Fruit fly (Drosophila melanogaster) whole organism, pupa: ENCODE measurements around the gene CG14431.

ENCODE experiments used
- CG10348 ChIP-seq: fragments of 200-800 bp; sonication (Bioruptor generic); IDR thresholded peaks from 2 replicates; pipeline ENCODE4 v1.3.6; 2022; ENCODE audit warnings: missing biosample characterization, missing genetic modification characterization
- CG12605 ChIP-seq: fragments of 200-800 bp; sonication (Bioruptor generic); IDR thresholded peaks from 2 replicates; pipeline ENCODE4 v1.3.6; 2022; ENCODE audit warnings: missing biosample characterization, missing genetic modification characterization
- CG13204 ChIP-seq: fragments of 200-800 bp; sonication (Bioruptor generic); optimal IDR thresholded peaks from 2 replicates; lab custom pipeline; 2018; ENCODE audit warnings: missing biosample characterization, mild to moderate bottlenecking, missing genetic modification characterization, moderate library complexity
- CG14655 ChIP-seq: fragments of 200-800 bp; sonication (Bioruptor generic); optimal IDR thresholded peaks from 3 replicates; lab custom pipeline; 2017; ENCODE audit warnings: mild to moderate bottlenecking, missing biosample characterization, missing genetic modification reagents, missing genetic modification characterization
- CG15710 ChIP-seq: fragments of 200-800 bp; sonication (Bioruptor generic); optimal IDR thresholded peaks from 2 replicates; lab custom pipeline; 2018; ENCODE audit warnings: missing biosample characterization, mild to moderate bottlenecking, missing genetic modification characterization, moderate library complexity
- CG17806 ChIP-seq: fragments of 200-800 bp; sonication (Bioruptor generic); optimal IDR thresholded peaks from 2 replicates; lab custom pipeline; 2018; ENCODE audit warnings: missing biosample characterization, mild to moderate bottlenecking, missing genetic modification characterization, moderate library complexity
- CG32121 ChIP-seq: fragments of 200-800 bp; sonication (Bioruptor generic); IDR thresholded peaks from 2 replicates; pipeline ENCODE4 v1.3.6; 2022; ENCODE audit warnings: missing biosample characterization, missing genetic modification characterization
- CG34367 ChIP-seq: fragments of 200-800 bp; sonication (Bioruptor generic); optimal IDR thresholded peaks from 2 replicates; lab custom pipeline; 2018; ENCODE audit warnings: missing biosample characterization, mild to moderate bottlenecking, missing genetic modification characterization
- CG4496 ChIP-seq: fragments of 200-800 bp; sonication (Bioruptor generic); IDR thresholded peaks from 3 replicates; pipeline ENCODE4 v1.3.6; 2022; ENCODE audit warnings: missing biosample characterization, missing genetic modification characterization
- CG8159 ChIP-seq: fragments of 200-800 bp; sonication (Bioruptor generic); optimal IDR thresholded peaks from 3 replicates; lab custom pipeline; 2018; ENCODE audit warnings: missing biosample characterization, mild to moderate bottlenecking, missing genetic modification characterization, moderate library complexity
- CG8301 ChIP-seq: fragments of 200-800 bp; sonication (Bioruptor generic); optimal IDR thresholded peaks from 2 replicates; lab custom pipeline; 2018; ENCODE audit warnings: missing biosample characterization, mild to moderate bottlenecking, missing genetic modification characterization
- CG9948 ChIP-seq: fragments of 200-800 bp; sonication (Bioruptor generic); optimal IDR thresholded peaks from 2 replicates; lab custom pipeline; 2018; ENCODE audit warnings: missing biosample characterization, mild to moderate bottlenecking, missing genetic modification characterization, moderate library complexity
- D1 ChIP-seq: fragments of 200-800 bp; sonication (Bioruptor generic); optimal IDR thresholded peaks from 2 replicates; lab custom pipeline; 2018; ENCODE audit warnings: missing biosample characterization, mild to moderate bottlenecking, missing genetic modification characterization, moderate library complexity
- EcR ChIP-seq: fragments of 200-800 bp; sonication (Bioruptor generic); optimal IDR thresholded peaks from 3 replicates; lab custom pipeline; 2019; ENCODE audit warnings: missing biosample characterization, missing genetic modification characterization, mild to moderate bottlenecking, moderate library complexity, missing genetic modification reagents
- Ets98B ChIP-seq: fragments of 200-800 bp; sonication (Bioruptor generic); IDR thresholded peaks from 2 replicates; pipeline ENCODE4 v1.3.6; 2022; ENCODE audit warnings: missing biosample characterization, missing genetic modification characterization
- Pif1A ChIP-seq: fragments of 200-800 bp; sonication (Bioruptor generic); optimal IDR thresholded peaks from 3 replicates; lab custom pipeline; 2016; ENCODE audit warnings: missing biosample characterization, missing genetic modification characterization
- Pif1B ChIP-seq: fragments of 200-800 bp; sonication (Bioruptor generic); optimal IDR thresholded peaks from 3 replicates; lab custom pipeline; 2016; ENCODE audit warnings: missing biosample characterization, missing genetic modification characterization
- Snoo ChIP-seq: fragments of 200-800 bp; sonication (Bioruptor generic); optimal IDR thresholded peaks from 3 replicates; lab custom pipeline; 2017; ENCODE audit warnings: missing biosample characterization, mild to moderate bottlenecking, missing genetic modification characterization, inconsistent platforms
- fd96Ca ChIP-seq: fragments of 200-800 bp; sonication (Bioruptor generic); IDR thresholded peaks from 3 replicates; pipeline ENCODE4 v1.3.6; 2022; ENCODE audit warnings: missing biosample characterization, missing genetic modification characterization
- gl ChIP-seq: fragments of 200-800 bp; sonication (Bioruptor generic); optimal IDR thresholded peaks from 2 replicates; lab custom pipeline; 2018; ENCODE audit warnings: missing biosample characterization, mild to moderate bottlenecking, missing genetic modification characterization
- rn ChIP-seq: fragments of 200-800 bp; sonication (Bioruptor generic); IDR thresholded peaks from 2 replicates; pipeline ENCODE4 v1.3.6; 2022; ENCODE audit warnings: missing biosample characterization, missing genetic modification characterization

Gene CG14431

DNA sequence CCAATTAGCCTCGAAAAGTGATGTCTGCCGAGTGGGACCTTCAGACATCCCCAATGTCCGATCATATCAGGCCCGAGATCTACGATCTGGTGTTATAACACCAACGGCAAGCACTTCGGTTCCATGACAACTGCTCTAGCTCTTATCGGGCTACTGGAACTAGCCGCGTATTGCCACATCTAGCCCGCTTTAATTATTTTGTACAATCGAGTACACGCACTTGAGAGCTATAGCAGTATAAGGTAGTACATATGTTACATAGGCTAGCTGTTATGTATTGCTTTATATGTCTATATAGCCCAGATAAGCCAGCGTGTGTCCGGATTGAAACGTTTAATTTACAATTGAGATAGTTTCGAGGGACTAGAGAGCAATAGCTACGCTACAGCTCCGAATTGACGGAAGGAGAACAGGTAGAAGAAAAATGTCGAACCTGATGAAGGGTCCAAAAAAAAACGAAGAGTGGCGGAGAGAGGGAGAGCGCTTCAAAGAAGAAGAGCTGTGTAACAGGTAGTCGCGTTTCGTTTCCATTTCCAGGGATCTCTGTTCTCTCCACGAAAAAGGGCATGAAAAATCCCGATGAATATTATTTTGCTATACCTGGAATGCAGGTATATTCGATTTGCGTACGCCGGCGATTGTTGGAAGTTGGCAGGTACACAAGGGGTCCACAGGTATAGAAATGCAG lies 89.0 kb downstream of the CG14431 start:
- TF ChIP-seq CG12605 (GFP tag; lab: Robert Waterston, UW) (no peak), rn (GFP tag; lab: Robert Waterston, UW) (no peak), fd96Ca (GFP tag; lab: Robert Waterston, UW) (no peak), CG10348 (GFP tag; lab: Robert Waterston, UW) (no peak), Pif1A (GFP tag; lab: Kevin White, UChicago) (no peak), Snoo (tag; lab: Kevin White, UChicago) (no peak), D1 (tag; lab: Kevin White, UChicago) (no peak), CG17806 (no peak), Ets98B (GFP tag; lab: Robert Waterston, UW) (no peak), CG8159 (tag; lab: Kevin White, UChicago) (no peak), CG4496 (GFP tag; lab: Robert Waterston, UW) (no peak), CG8301 (tag; lab: Kevin White, UChicago) (no peak), CG9948 (no peak), CG34367 (no peak), Pif1B (no peak), CG32121 (GFP tag; lab: Robert Waterston, UW) (no peak), CG15710 (tag; lab: Kevin White, UChicago) (no peak), CG13204 (GFP tag; lab: Kevin White, UChicago) (no peak), EcR (GFP tag; lab: Kevin White, UChicago) (no peak)
- TF ChIP-seq, all 21 proteins: peak for 0

dm6 chrX:6997653-6998491 lies 89.8 kb downstream of the CG14431 start:
- TF ChIP-seq rn (GFP tag; lab: Robert Waterston, UW) (peak; percentile 52; the same call in 1 of the 2 replicates), CG8159 (tag; lab: Kevin White, UChicago) (peak; percentile 93), CG8301 (tag; lab: Kevin White, UChicago) (peak; percentile 81), CG34367 (peak; percentile 89), Pif1B (peak; percentile 66), D1 (tag; lab: Kevin White, UChicago) (peak; percentile 64), gl (tag; lab: Kevin White, UChicago) (peak; percentile 11), CG15710 (tag; lab: Kevin White, UChicago) (peak; percentile 92), CG10348 (GFP tag; lab: Robert Waterston, UW) (0 out of 2 replicates have a peak, but pooled peaks have one; percentile 17), CG4496 (GFP tag; lab: Robert Waterston, UW) (peak; percentile 89), CG32121 (GFP tag; lab: Robert Waterston, UW) (peak; percentile 74), Ets98B (GFP tag; lab: Robert Waterston, UW) (peak; percentile 69), fd96Ca (GFP tag; lab: Robert Waterston, UW) (peak; percentile 64; the same call in 1 of the 3 replicates), Pif1A (GFP tag; lab: Kevin White, UChicago) (peak; percentile 65), CG9948 (peak; percentile 88), CG12605 (GFP tag; lab: Robert Waterston, UW) (peak; percentile 77), EcR (GFP tag; lab: Kevin White, UChicago) (no peak), CG13204 (GFP tag; lab: Kevin White, UChicago) (peak; percentile 58), CG17806 (peak; percentile 89), Snoo (tag; lab: Kevin White, UChicago) (peak; percentile 76), CG14655 (peak; percentile 88)

- TF ChIP-seq Snoo (tag; lab: Kevin White, UChicago), result no peak
- no peak for TF ChIP-seq CG34367
- peak; percentile 58 for TF ChIP-seq Pif1A (GFP tag; lab: Kevin White, UChicago)
- TF ChIP-seq CG8159 (tag; lab: Kevin White, UChicago), result no peak
- peak; percentile 78 for TF ChIP-seq Ets98B (GFP tag; lab: Robert Waterston, UW)
- TF ChIP-seq CG14655, result no peak
- TF ChIP-seq CG4496 (GFP tag; lab: Robert Waterston, UW), result peak; percentile 76; the same call in 2 of the 3 replicates
- TF ChIP-seq fd96Ca (GFP tag; lab: Robert Waterston, UW), result 0 out of 3 replicates have a peak, but pooled peaks have one; percentile 28
- TF ChIP-seq CG13204 (GFP tag; lab: Kevin White, UChicago), result peak; percentile 58
- TF ChIP-seq CG12605 (GFP tag; lab: Robert Waterston, UW), result peak; percentile 80
- TF ChIP-seq CG15710 (tag; lab: Kevin White, UChicago), result no peak
- TF ChIP-seq gl (tag; lab: Kevin White, UChicago), result peak; percentile 56
- TF ChIP-seq CG17806, result no peak
- no peak for TF ChIP-seq D1 (tag; lab: Kevin White, UChicago)
- no peak for TF ChIP-seq CG8301 (tag; lab: Kevin White, UChicago)
- peak; percentile 63 for TF ChIP-seq CG32121 (GFP tag; lab: Robert Waterston, UW)
- TF ChIP-seq EcR (GFP tag; lab: Kevin White, UChicago), result peak; percentile 64
Observed at dm6 chrX:6998492-6998852, 90.4 kb downstream of the CG14431 start, which contains the start of gene Inx2. Inx2 (plus strand) TSS chrX:6998672.

dm6 chrX:7000444-7001134 lies 92.5 kb downstream of the CG14431 start:
- TF ChIP-seq CG14655, result peak; percentile 67
- TF ChIP-seq CG9948, result peak; percentile 20
- TF ChIP-seq EcR (GFP tag; lab: Kevin White, UChicago), result peak; percentile 33
- TF ChIP-seq D1 (tag; lab: Kevin White, UChicago), result no peak
- peak; percentile 46 for TF ChIP-seq CG8301 (tag; lab: Kevin White, UChicago)
- TF ChIP-seq CG17806, result no peak
- TF ChIP-seq gl (tag; lab: Kevin White, UChicago), result no peak
- no peak for TF ChIP-seq fd96Ca (GFP tag; lab: Robert Waterston, UW)
- TF ChIP-seq CG34367, result peak; percentile 28
- TF ChIP-seq Ets98B (GFP tag; lab: Robert Waterston, UW), result no peak
- no peak for TF ChIP-seq CG32121 (GFP tag; lab: Robert Waterston, UW)
- no peak for TF ChIP-seq CG13204 (GFP tag; lab: Kevin White, UChicago)
- no peak for TF ChIP-seq Snoo (tag; lab: Kevin White, UChicago)
- TF ChIP-seq Pif1A (GFP tag; lab: Kevin White, UChicago), result peak; percentile 41
- no peak for TF ChIP-seq rn (GFP tag; lab: Robert Waterston, UW)
- no peak for TF ChIP-seq CG4496 (GFP tag; lab: Robert Waterston, UW)
- no peak for TF ChIP-seq Pif1B
- TF ChIP-seq CG8159 (tag; lab: Kevin White, UChicago), result peak; percentile 47
- no peak for TF ChIP-seq CG10348 (GFP tag; lab: Robert Waterston, UW)
- peak; percentile 40 for TF ChIP-seq CG15710 (tag; lab: Kevin White, UChicago)
- no peak for TF ChIP-seq CG12605 (GFP tag; lab: Robert Waterston, UW)
